Worm (Caenorhabditis elegans) whole organism, L4 larva: Measurements from ENCODE around the gene nhr-19.

Experiments used
- D1046.2 ChIP-seq: fragments of 200-800 bp; sonication (Bioruptor generic); IDR thresholded peaks from 2 replicates; pipeline ENCODE4 v1.3.6; 2022; ENCODE audit warnings: missing genetic modification characterization, missing compliant biosample characterization
- F10B5.3 ChIP-seq: sonication (generic microtip); optimal IDR thresholded peaks from 2 replicates; lab custom pipeline; 2016; ENCODE audit warnings: mild to moderate bottlenecking, missing genetic modification characterization, missing compliant biosample characterization
- F44E2.7 ChIP-seq: fragments of 200-800 bp; sonication (Bioruptor generic); IDR thresholded peaks from 2 replicates; pipeline ENCODE4 v2.1.2; 2022; ENCODE audit warnings: missing genetic modification characterization, missing compliant biosample characterization
- F49E8.2 ChIP-seq: sonication (generic microtip); optimal IDR thresholded peaks from 2 replicates; lab custom pipeline; 2016; ENCODE audit warnings: missing compliant biosample characterization, mild to moderate bottlenecking, missing genetic modification characterization, borderline replicate concordance
- T20F7.1 ChIP-seq: fragments of 200-800 bp; sonication (Bioruptor generic); optimal IDR thresholded peaks from 2 replicates; lab custom pipeline; 2018; ENCODE audit warnings: mild to moderate bottlenecking, missing genetic modification characterization, missing compliant biosample characterization
- Y75B8A.6 ChIP-seq: fragments of 200-800 bp; sonication (Bioruptor generic); IDR thresholded peaks from 2 replicates; pipeline ENCODE4 v1.3.6; 2022; ENCODE audit warnings: missing genetic modification reagents, missing genetic modification characterization, missing compliant biosample characterization
- ZK546.5 ChIP-seq, 2 experiments: sonication (generic microtip); optimal IDR thresholded peaks; 2 replicates each; lab custom pipeline; 2017; ENCODE audit warnings: missing biosample characterization in 2 of 2, missing genetic modification characterization in 2 of 2
- ceh-28 ChIP-seq: fragments of 150-350 bp; optimal IDR thresholded peaks from 2 replicates; lab custom pipeline; 2014; ENCODE audit warnings: missing biosample characterization, missing genetic modification reagents, missing genetic modification characterization
- ceh-32 ChIP-seq: sonication (generic microtip); optimal IDR thresholded peaks from 2 replicates; lab custom pipeline; 2016; ENCODE audit warnings: mild to moderate bottlenecking, missing genetic modification characterization, missing compliant biosample characterization; ENCODE audit not compliant: poor library complexity
- ceh-44 ChIP-seq: fragments of 200-800 bp; sonication (Bioruptor generic); IDR thresholded peaks from 2 replicates; pipeline ENCODE4 v1.3.6; 2022; ENCODE audit warnings: missing genetic modification reagents, missing genetic modification characterization, missing compliant biosample characterization
- ceh-62 ChIP-seq: sonication (generic microtip); optimal IDR thresholded peaks from 2 replicates; lab custom pipeline; 2017; ENCODE audit warnings: missing biosample characterization, missing genetic modification characterization
- ces-1 ChIP-seq: fragments of 150-350 bp; sonication (generic microtip); optimal IDR thresholded peaks from 4 replicates; lab custom pipeline; 2014; ENCODE audit warnings: missing biosample characterization, missing genetic modification reagents, missing genetic modification characterization
- ctbp-1 ChIP-seq: fragments of 200-800 bp; sonication (Bioruptor generic); IDR thresholded peaks from 2 replicates; pipeline ENCODE4 v1.3.6; 2022; ENCODE audit warnings: missing genetic modification reagents, missing genetic modification characterization, missing compliant biosample characterization
- daf-8 ChIP-seq: fragments of 200-800 bp; sonication (Bioruptor generic); IDR thresholded peaks from 2 replicates; pipeline ENCODE4 v1.3.6; 2022; ENCODE audit warnings: missing genetic modification characterization, missing compliant biosample characterization
- dpl-1 ChIP-seq: fragments of 150-350 bp; optimal IDR thresholded peaks from 2 replicates; lab custom pipeline; 2014; ENCODE audit warnings: missing biosample characterization, missing genetic modification reagents, missing genetic modification characterization
- duxl-1 ChIP-seq: sonication (generic microtip); optimal IDR thresholded peaks from 2 replicates; lab custom pipeline; 2016; ENCODE audit warnings: mild to moderate bottlenecking, missing genetic modification characterization, moderate library complexity, missing compliant biosample characterization; ENCODE audit not compliant: poor library complexity
- egl-43 ChIP-seq: fragments of 200-800 bp; sonication (Bioruptor generic); IDR thresholded peaks from 2 replicates; pipeline ENCODE4 v1.3.6; 2022; ENCODE audit warnings: missing genetic modification reagents, missing genetic modification characterization, missing compliant biosample characterization
- jun-1 ChIP-seq: fragments of 150-350 bp; optimal IDR thresholded peaks from 2 replicates; lab custom pipeline; 2014; ENCODE audit warnings: missing biosample characterization, missing genetic modification reagents, missing genetic modification characterization
- lin-15B ChIP-seq: fragments of 150-350 bp; sonication (generic microtip); optimal IDR thresholded peaks from 3 replicates; lab custom pipeline; 2014; ENCODE audit warnings: missing biosample characterization, missing genetic modification characterization
- lin-29 ChIP-seq: fragments of 200-800 bp; sonication (Bioruptor generic); IDR thresholded peaks from 2 replicates; pipeline ENCODE4 v1.3.6; 2022; ENCODE audit warnings: missing genetic modification reagents, missing genetic modification characterization, missing compliant biosample characterization
- lsy-2 ChIP-seq, 2 experiments: fragments of 150-350 bp in 1 of 2; sonication (generic microtip) in 1 of 2; optimal IDR thresholded peaks; 2 replicates each; lab custom pipeline; 2014 to 2017; ENCODE audit warnings: missing biosample characterization in 2 of 2, missing genetic modification characterization in 2 of 2
- madf-5 ChIP-seq, 2 experiments: fragments of 200-800 bp; sonication (Bioruptor generic); IDR thresholded peaks; 2 replicates each; pipeline ENCODE4 v1.3.6; 2022; ENCODE audit warnings: missing compliant biosample characterization in 2 of 2, missing genetic modification characterization in 2 of 2
- mdt-29 ChIP-seq: fragments of 200-800 bp; sonication (Bioruptor generic); IDR thresholded peaks from 2 replicates; pipeline ENCODE4 v1.3.6; 2022; ENCODE audit warnings: missing genetic modification reagents, missing genetic modification characterization, missing compliant biosample characterization
- nhr-10 ChIP-seq: fragments of 150-350 bp; optimal IDR thresholded peaks from 2 replicates; lab custom pipeline; 2014; ENCODE audit warnings: missing biosample characterization, missing genetic modification characterization
- nhr-102 ChIP-seq: sonication (generic microtip); optimal IDR thresholded peaks from 2 replicates; lab custom pipeline; 2016; ENCODE audit warnings: mild to moderate bottlenecking, missing genetic modification characterization, moderate library complexity, missing compliant biosample characterization
- nhr-11 ChIP-seq: fragments of 150-350 bp; optimal IDR thresholded peaks from 2 replicates; lab custom pipeline; 2014; ENCODE audit warnings: missing biosample characterization, missing genetic modification characterization
- nhr-237 ChIP-seq: sonication (generic microtip); optimal IDR thresholded peaks from 2 replicates; lab custom pipeline; 2017; ENCODE audit warnings: missing biosample characterization, missing genetic modification characterization
- nhr-28 ChIP-seq: fragments of 150-350 bp; optimal IDR thresholded peaks from 2 replicates; lab custom pipeline; 2014; ENCODE audit warnings: missing biosample characterization, missing genetic modification characterization
- nhr-42 ChIP-seq: fragments of 200-800 bp; sonication (Bioruptor generic); IDR thresholded peaks from 2 replicates; pipeline ENCODE4 v1.3.6; 2022; ENCODE audit warnings: missing genetic modification characterization, missing compliant biosample characterization
- php-3 ChIP-seq: fragments of 200-800 bp; sonication (Bioruptor generic); IDR thresholded peaks from 2 replicates; pipeline ENCODE4 v1.3.6; 2022; ENCODE audit warnings: missing genetic modification reagents, missing genetic modification characterization, missing compliant biosample characterization
- set-16 ChIP-seq: fragments of 200-800 bp; sonication (Bioruptor generic); IDR thresholded peaks from 2 replicates; pipeline ENCODE4 v1.3.6; 2022; ENCODE audit warnings: missing genetic modification reagents, missing genetic modification characterization, missing compliant biosample characterization
- skn-1 ChIP-seq: fragments of 150-350 bp; optimal IDR thresholded peaks from 2 replicates; lab custom pipeline; 2014; ENCODE audit warnings: missing biosample characterization, missing genetic modification characterization
- snpc-4 ChIP-seq: fragments of 150-350 bp; optimal IDR thresholded peaks from 2 replicates; lab custom pipeline; 2014; ENCODE audit warnings: missing biosample characterization, missing genetic modification characterization
- spr-1 ChIP-seq: sonication (generic microtip); optimal IDR thresholded peaks from 2 replicates; lab custom pipeline; 2016; ENCODE audit warnings: mild to moderate bottlenecking, missing genetic modification characterization, missing compliant biosample characterization
- spr-3 ChIP-seq: fragments of 200-800 bp; sonication (Bioruptor generic); optimal IDR thresholded peaks from 2 replicates; lab custom pipeline; 2018; ENCODE audit warnings: mild to moderate bottlenecking, missing genetic modification characterization, missing compliant biosample characterization
- vab-7 ChIP-seq: fragments of 200-800 bp; sonication (Bioruptor generic); IDR thresholded peaks from 2 replicates; pipeline ENCODE4 v1.3.6; 2022; ENCODE audit warnings: missing genetic modification reagents, missing genetic modification characterization, missing compliant biosample characterization
- zfp-3 ChIP-seq: fragments of 200-800 bp; sonication (Bioruptor generic); conservative IDR thresholded peaks from 2 replicates; pipeline ENCODE4 v1.3.6; 2022; ENCODE audit warnings: missing genetic modification reagents, missing genetic modification characterization, missing compliant biosample characterization
- zip-11 ChIP-seq: fragments of 200-800 bp; sonication (Bioruptor generic); IDR thresholded peaks from 2 replicates; pipeline ENCODE4 v1.3.6; 2022; ENCODE audit warnings: missing genetic modification characterization, missing compliant biosample characterization
- zip-2 ChIP-seq: fragments of 150-350 bp; optimal IDR thresholded peaks from 2 replicates; lab custom pipeline; 2014; ENCODE audit warnings: missing biosample characterization, missing genetic modification characterization
- ztf-7 ChIP-seq: fragments of 150-350 bp; optimal IDR thresholded peaks from 2 replicates; lab custom pipeline; 2014; ENCODE audit warnings: missing biosample characterization, missing genetic modification characterization

The nhr-19 gene

DNA sequence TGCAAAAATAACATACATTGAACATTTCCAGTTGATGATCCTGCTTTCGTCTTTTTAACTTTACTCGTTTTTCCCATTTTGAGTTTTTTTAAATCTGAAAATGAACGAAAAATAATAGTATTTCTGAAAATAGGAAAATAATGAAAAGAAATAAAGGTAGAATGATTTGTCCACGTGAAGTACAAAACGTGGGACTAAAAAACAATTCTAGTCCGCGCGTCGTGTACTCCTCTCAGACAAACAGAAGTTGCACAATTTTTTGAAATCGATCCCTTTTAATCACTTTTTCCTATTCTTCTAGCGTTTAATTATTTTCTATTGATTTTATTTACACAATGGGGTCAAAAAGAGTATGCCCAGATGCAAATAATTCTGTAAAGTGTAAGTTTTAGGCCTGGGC lies 14.3 kb downstream of the nhr-19 start, which contains the start of the genes E02H1.1 and tag-124 (continued):
- TF ChIP-seq T20F7.1 (peak; percentile 82), Y75B8A.6 (GFP tag; lab: Robert Waterston, UW) (no peak), skn-1 (tag; lab: Kevin White, UChicago) (no peak), ces-1 (GFP tag; lab: Kevin White, UChicago) (no peak), mdt-29 (no peak), nhr-42 (GFP tag; lab: Robert Waterston, UW) (no peak), madf-5 (GFP tag; IDR thresholded peaks at IDR 0.05; lab: Robert Waterston, UW) (no peak), nhr-102 (peak; percentile 48), dpl-1 (peak; percentile 79), ceh-28 (tag; lab: Kevin White, UChicago) (no peak), egl-43 (GFP tag; lab: Robert Waterston, UW) (no peak), ceh-62 (tag; lab: Kevin White, UChicago) (no peak), vab-7 (no peak), nhr-10 (tag; lab: Kevin White, UChicago) (no peak), zip-2 (tag; lab: Kevin White, UChicago) (peak; percentile 78), ZK546.5 (tag; optimal IDR thresholded peaks at IDR 0.05; lab: Kevin White, UChicago) (no peak), F10B5.3 (tag; lab: Kevin White, UChicago) (no peak), duxl-1 (peak; percentile 86), lsy-2 (tag; optimal IDR thresholded peaks at IDR 0.05; lab: Kevin White, UChicago) (peak in 1 of 2 experiments; percentile 89), jun-1 (tag; lab: Kevin White, UChicago) (no peak), nhr-237 (tag; lab: Kevin White, UChicago) (no peak), ctbp-1 (0 out of 2 replicates have a peak, but pooled peaks have one; percentile 31), ztf-7 (tag; lab: Kevin White, UChicago) (no peak), daf-8 (GFP tag; lab: Robert Waterston, UW) (no peak), F44E2.7 (GFP tag; lab: Robert Waterston, UW) (no peak), D1046.2 (GFP tag; lab: Robert Waterston, UW) (no peak), F49E8.2 (tag; lab: Kevin White, UChicago) (peak; percentile 45), ceh-44 (no peak), zip-11 (GFP tag; lab: Robert Waterston, UW) (no peak), zfp-3 (GFP tag; lab: Robert Waterston, UW) (no peak), lin-15B (tag; lab: Kevin White, UChicago) (no peak), nhr-11 (peak; percentile 87), php-3 (GFP tag; lab: Robert Waterston, UW) (no peak), set-16 (no peak), lin-29 (GFP tag; lab: Robert Waterston, UW) (no peak), nhr-28 (tag; lab: Kevin White, UChicago) (peak; percentile 35), snpc-4 (tag; lab: Kevin White, UChicago) (no peak)

DNA sequence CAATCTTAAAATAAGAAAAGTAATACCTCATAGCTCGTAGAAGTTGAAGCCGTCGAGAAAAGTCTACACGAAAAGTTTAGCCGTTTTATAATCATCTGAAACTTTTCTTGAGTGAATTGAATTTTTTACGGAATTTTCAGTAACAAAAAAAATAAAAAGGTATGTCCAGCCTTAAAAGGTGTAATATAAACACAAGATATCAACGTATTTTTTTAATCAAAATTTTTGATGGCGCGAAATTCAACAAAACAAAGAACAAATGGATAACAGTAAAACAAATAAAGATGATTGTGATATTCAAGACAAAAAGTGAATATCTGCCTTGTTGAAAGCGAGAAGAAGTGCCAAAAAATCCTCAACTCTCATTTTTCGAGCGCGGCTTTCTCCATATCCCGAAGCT lies 15.7 kb downstream of the nhr-19 start, which contains the start of gene eral-1:
Gene eral-1, minus strand, starts transcription at position 101 of the 400 bp plus-strand sequence.
- TF ChIP-seq spr-1 (tag; lab: Kevin White, UChicago) = no peak
- no peak for TF ChIP-seq jun-1 (tag; lab: Kevin White, UChicago)
- TF ChIP-seq dpl-1 = no peak
- no peak for TF ChIP-seq spr-3 (GFP tag; lab: Kevin White, UChicago)
- TF ChIP-seq ceh-32 (tag; lab: Kevin White, UChicago) = no peak
- TF ChIP-seq nhr-11 = no peak
- no peak for TF ChIP-seq Y75B8A.6 (GFP tag; lab: Robert Waterston, UW)
- TF ChIP-seq F10B5.3 (tag; lab: Kevin White, UChicago) = no peak
